Worm (Caenorhabditis elegans) whole organism, L2 larva: ENCODE data around the gene K09B3.1.

Experiments used
- F13H6.1 ChIP-seq: sonication (generic microtip); optimal IDR thresholded peaks from 2 replicates; lab custom pipeline; 2016; ENCODE audit warnings: missing genetic modification characterization, missing compliant biosample characterization
- R02D3.7 ChIP-seq: fragments of 150-350 bp; optimal IDR thresholded peaks from 2 replicates; lab custom pipeline; 2014; ENCODE audit warnings: missing biosample characterization, missing genetic modification characterization
- Y55F3AM.14 ChIP-seq: fragments of 200-800 bp; sonication (Bioruptor generic); optimal IDR thresholded peaks from 2 replicates; lab custom pipeline; 2018; ENCODE audit warnings: mild to moderate bottlenecking, missing genetic modification characterization, missing compliant biosample characterization
- ZK546.5 ChIP-seq: sonication (generic microtip); optimal IDR thresholded peaks from 2 replicates; lab custom pipeline; 2017; ENCODE audit warnings: missing biosample characterization, missing genetic modification characterization
- alr-1 ChIP-seq: fragments of 150-350 bp; optimal IDR thresholded peaks from 2 replicates; lab custom pipeline; 2014; ENCODE audit warnings: missing biosample characterization, missing genetic modification characterization
- aly-2 ChIP-seq: fragments of 150-350 bp; optimal IDR thresholded peaks from 2 replicates; lab custom pipeline; 2014; ENCODE audit warnings: missing biosample characterization, missing genetic modification characterization
- ceh-16 ChIP-seq: fragments of 150-350 bp; optimal IDR thresholded peaks from 2 replicates; lab custom pipeline; 2014; ENCODE audit warnings: missing biosample characterization, missing genetic modification characterization
- crh-2 ChIP-seq: sonication (generic microtip); optimal IDR thresholded peaks from 2 replicates; lab custom pipeline; 2017; ENCODE audit warnings: missing biosample characterization, missing genetic modification characterization
- dmd-4 ChIP-seq: sonication (generic microtip); optimal IDR thresholded peaks from 2 replicates; lab custom pipeline; 2017; ENCODE audit warnings: missing biosample characterization, missing genetic modification characterization
- egl-27 ChIP-seq: sonication (generic microtip); optimal IDR thresholded peaks from 3 replicates; lab custom pipeline; 2017; ENCODE audit warnings: missing biosample characterization, missing genetic modification reagents, missing genetic modification characterization
- gmeb-1 ChIP-seq: fragments of 150-350 bp; optimal IDR thresholded peaks from 2 replicates; lab custom pipeline; 2014; ENCODE audit warnings: missing biosample characterization, missing genetic modification characterization
- lin-11 ChIP-seq: fragments of 150-350 bp; sonication (generic microtip); optimal IDR thresholded peaks from 2 replicates; lab custom pipeline; 2014; ENCODE audit warnings: missing biosample characterization, missing genetic modification characterization, inconsistent platforms, mixed read lengths
- lin-13 ChIP-seq: fragments of 150-350 bp; optimal IDR thresholded peaks from 2 replicates; lab custom pipeline; 2014; ENCODE audit warnings: missing biosample characterization, missing genetic modification reagents, missing genetic modification characterization
- lin-39 ChIP-seq: fragments of 150-350 bp; optimal IDR thresholded peaks from 2 replicates; lab custom pipeline; 2014; ENCODE audit warnings: missing biosample characterization, missing genetic modification reagents, missing genetic modification characterization
- lsy-2 ChIP-seq, 2 experiments: fragments of 150-350 bp in 1 of 2; sonication (generic microtip) in 1 of 2; optimal IDR thresholded peaks; 2 replicates each; lab custom pipeline; 2014 to 2017; ENCODE audit warnings: missing biosample characterization in 2 of 2, missing genetic modification characterization in 2 of 2
- mbf-1 ChIP-seq: sonication (generic microtip); optimal IDR thresholded peaks from 2 replicates; lab custom pipeline; 2017; ENCODE audit warnings: missing biosample characterization, missing genetic modification characterization
- mdl-1 ChIP-seq, 2 experiments: fragments of 150-350 bp in 1 of 2; sonication (generic microtip) in 1 of 2; optimal IDR thresholded peaks; 2 replicates each; lab custom pipeline; 2017; ENCODE audit warnings: missing biosample characterization in 2 of 2, missing genetic modification characterization in 2 of 2
- nhr-10 ChIP-seq: sonication (generic microtip); optimal IDR thresholded peaks from 2 replicates; lab custom pipeline; 2017; ENCODE audit warnings: missing biosample characterization, missing genetic modification characterization
- nhr-129 ChIP-seq: fragments of 150-350 bp; optimal IDR thresholded peaks from 2 replicates; lab custom pipeline; 2014; ENCODE audit warnings: missing biosample characterization, missing genetic modification characterization
- nhr-21 ChIP-seq: fragments of 150-350 bp; optimal IDR thresholded peaks from 2 replicates; lab custom pipeline; 2014; ENCODE audit warnings: missing biosample characterization, missing genetic modification characterization
- nhr-237 ChIP-seq: fragments of 150-350 bp; optimal IDR thresholded peaks from 2 replicates; lab custom pipeline; 2014; ENCODE audit warnings: missing biosample characterization, missing genetic modification characterization
- nhr-25 ChIP-seq: fragments of 150-350 bp; sonication (generic microtip); optimal IDR thresholded peaks from 3 replicates; lab custom pipeline; 2014; ENCODE audit warnings: missing biosample characterization, missing genetic modification characterization
- nhr-6 ChIP-seq: fragments of 150-350 bp; optimal IDR thresholded peaks from 2 replicates; lab custom pipeline; 2014; ENCODE audit warnings: missing biosample characterization, missing genetic modification characterization
- peb-1 ChIP-seq: fragments of 150-350 bp; optimal IDR thresholded peaks from 2 replicates; lab custom pipeline; 2014; ENCODE audit warnings: missing biosample characterization, missing genetic modification characterization
- sem-4 ChIP-seq: fragments of 150-350 bp; optimal IDR thresholded peaks from 2 replicates; lab custom pipeline; 2014; ENCODE audit warnings: missing biosample characterization, missing genetic modification reagents, missing genetic modification characterization
- sma-3 ChIP-seq: sonication (generic microtip); optimal IDR thresholded peaks from 2 replicates; lab custom pipeline; 2016; ENCODE audit warnings: missing genetic modification reagents, missing genetic modification characterization, missing compliant biosample characterization
- sma-9 ChIP-seq, 2 experiments: fragments of 150-350 bp in 1 of 2; sonication (generic microtip) in 1 of 2; optimal IDR thresholded peaks; 2 replicates each; lab custom pipeline; 2014 to 2016; ENCODE audit warnings: missing genetic modification characterization in 2 of 2, mild to moderate bottlenecking in 1 of 2, missing biosample characterization in 1 of 2, missing compliant biosample characterization in 1 of 2, missing genetic modification reagents in 1 of 2, moderate library complexity in 1 of 2
- snpc-4 ChIP-seq: fragments of 150-350 bp; optimal IDR thresholded peaks from 2 replicates; lab custom pipeline; 2014; ENCODE audit warnings: missing biosample characterization, missing genetic modification characterization
- unc-39 ChIP-seq: fragments of 150-350 bp; optimal IDR thresholded peaks from 2 replicates; lab custom pipeline; 2014; ENCODE audit warnings: missing biosample characterization, missing genetic modification characterization
- unc-55 ChIP-seq: fragments of 150-350 bp; sonication (generic microtip); optimal IDR thresholded peaks from 3 replicates; lab custom pipeline; 2014; ENCODE audit warnings: missing biosample characterization, missing genetic modification reagents, missing genetic modification characterization
- unc-62 ChIP-seq: fragments of 150-350 bp; optimal IDR thresholded peaks from 2 replicates; lab custom pipeline; 2014; ENCODE audit warnings: missing biosample characterization, missing genetic modification reagents, missing genetic modification characterization
- zag-1 ChIP-seq: fragments of 150-350 bp; optimal IDR thresholded peaks from 2 replicates; lab custom pipeline; 2014; ENCODE audit warnings: missing biosample characterization, missing genetic modification characterization
- ztf-1 ChIP-seq: fragments of 200-800 bp; sonication (Bioruptor generic); conservative IDR thresholded peaks from 2 replicates; pipeline ENCODE4 v1.3.6; 2022; ENCODE audit warnings: missing genetic modification characterization, missing compliant biosample characterization
- ztf-11 ChIP-seq: sonication (generic microtip); optimal IDR thresholded peaks from 2 replicates; lab custom pipeline; 2017; ENCODE audit warnings: missing biosample characterization, missing genetic modification characterization

The K09B3.1 gene

DNA sequence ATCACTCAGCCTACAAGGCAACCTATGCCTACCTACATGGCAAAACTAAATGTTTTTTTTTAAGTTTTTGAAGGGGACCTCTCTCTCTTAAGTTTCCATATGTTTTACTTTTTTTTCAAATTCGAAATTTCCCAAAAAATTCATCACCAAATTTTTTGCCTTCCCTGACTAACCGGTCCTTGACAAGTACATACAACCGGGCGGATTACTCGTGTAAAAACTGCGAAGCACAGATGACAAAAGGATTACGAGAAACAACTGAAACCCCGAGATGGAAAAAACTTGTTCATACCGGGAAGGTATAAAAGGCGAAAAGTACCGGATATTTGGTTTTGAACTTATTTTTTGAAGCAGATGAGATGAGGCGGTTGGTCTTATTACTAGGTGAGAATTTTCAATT lies at the start of gene K09B3.1:
Gene K09B3.1 (plus strand): TSS at position 301 of the 400 bp plus-strand sequence.
- TF ChIP-seq sma-9 (GFP tag; optimal IDR thresholded peaks at IDR 0.05; lab: Kevin White, UChicago) = no peak
- TF ChIP-seq sma-9 (tag; optimal IDR thresholded peaks at IDR 0.05; lab: Kevin White, UChicago) = no peak
- TF ChIP-seq alr-1 (tag; lab: Kevin White, UChicago) = no peak
- no peak for TF ChIP-seq zag-1 (tag; lab: Kevin White, UChicago)
- no peak for TF ChIP-seq sem-4
- no peak for TF ChIP-seq sma-3 (GFP tag; lab: Kevin White, UChicago)
- TF ChIP-seq lin-39 (tag; lab: Kevin White, UChicago) = no peak
- TF ChIP-seq peb-1 (tag; lab: Kevin White, UChicago) = no peak
- TF ChIP-seq lin-13 (GFP tag; lab: Kevin White, UChicago) = no peak

DNA sequence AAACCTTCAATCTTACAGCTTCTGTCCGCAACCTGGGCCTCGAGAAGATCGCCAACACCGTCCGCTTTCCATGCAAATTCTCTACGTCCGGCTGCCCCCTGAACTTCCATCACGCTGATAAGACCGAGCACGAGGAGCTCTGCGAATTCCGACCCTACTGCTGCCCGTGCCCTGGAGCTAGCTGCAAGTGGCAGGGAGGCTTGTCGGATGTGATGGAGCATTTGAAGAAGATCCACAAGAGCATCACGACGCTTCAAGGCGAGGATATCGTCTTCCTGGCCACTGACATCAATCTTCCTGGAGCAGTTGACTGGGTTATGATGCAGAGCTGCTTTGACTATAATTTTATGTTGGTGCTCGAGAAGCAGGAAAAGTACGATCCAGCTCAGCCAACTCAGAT lies 48.7 kb upstream of the K09B3.1 start:
- TF ChIP-seq nhr-6 (tag; lab: Kevin White, UChicago) (no peak), unc-62 (GFP tag; lab: Kevin White, UChicago) (no peak), Y55F3AM.14 (GFP tag; lab: Kevin White, UChicago) (no peak), ceh-16 (no peak), R02D3.7 (tag; lab: Kevin White, UChicago) (no peak), crh-2 (tag; lab: Kevin White, UChicago) (no peak)

- no peak for TF ChIP-seq unc-39
- TF ChIP-seq snpc-4 (tag; lab: Kevin White, UChicago) = no peak
- TF ChIP-seq egl-27 (tag; lab: Kevin White, UChicago) = no peak
- no peak for TF ChIP-seq crh-2 (tag; lab: Kevin White, UChicago)
- TF ChIP-seq zag-1 (tag; lab: Kevin White, UChicago) = no peak
- no peak for TF ChIP-seq nhr-25 (tag; lab: Kevin White, UChicago)
- TF ChIP-seq dmd-4 (tag; lab: Kevin White, UChicago) = no peak
- no peak for TF ChIP-seq nhr-21 (tag; lab: Kevin White, UChicago)
- no peak for TF ChIP-seq ZK546.5 (tag; lab: Kevin White, UChicago)
- no peak for TF ChIP-seq lin-39 (tag; lab: Kevin White, UChicago)
- no peak for TF ChIP-seq lin-11 (tag; lab: Kevin White, UChicago)
- no peak for TF ChIP-seq ceh-16
Observed at ce11 chrIV:3751001-3751400, 43.5 kb upstream of the K09B3.1 start, which contains the start of gene ugt-45. Gene ugt-45 (minus strand): TSS chrIV:3751101.

DNA sequence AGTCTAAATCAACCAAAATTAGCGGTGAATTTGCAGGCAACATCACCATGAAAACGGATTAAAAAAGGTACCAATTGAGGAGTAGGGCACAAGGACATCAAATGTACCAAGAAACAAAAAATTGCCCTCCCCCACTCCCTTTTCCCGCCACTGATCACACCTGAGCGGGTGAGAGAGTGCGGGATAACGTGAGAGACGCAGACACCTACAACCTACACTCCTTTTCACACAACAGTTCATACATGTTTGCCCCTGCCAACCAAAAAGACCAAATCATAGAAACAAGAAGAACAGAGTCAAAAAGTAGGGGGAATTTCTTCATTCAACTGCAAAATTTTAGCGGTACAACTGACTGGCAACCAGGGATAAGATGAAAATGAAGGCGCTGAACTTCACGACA lies 42.3 kb upstream of the K09B3.1 start:
- TF ChIP-seq nhr-129 (tag; lab: Kevin White, UChicago) = peak; percentile 17
- no peak for TF ChIP-seq unc-55

DNA sequence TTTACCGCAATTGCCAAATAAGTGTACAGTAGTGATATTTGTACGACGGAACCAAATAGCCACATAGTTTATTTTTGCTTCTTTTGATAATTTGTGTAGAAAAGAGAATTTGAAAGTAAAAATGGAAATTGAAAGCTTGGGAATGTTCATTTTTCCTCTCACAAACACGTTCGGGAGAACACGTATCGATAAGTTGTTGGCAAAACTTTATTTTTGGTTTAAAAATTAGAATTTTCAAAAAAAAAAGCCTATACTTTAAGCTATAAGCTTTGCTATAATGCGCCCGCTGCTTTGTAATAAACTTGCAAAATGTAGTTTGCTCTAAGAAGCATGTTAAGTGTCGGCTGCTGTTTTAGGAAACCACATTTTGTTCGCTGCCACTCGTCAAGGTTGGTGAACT lies 39.2 kb upstream of the K09B3.1 start, which contains the start of gene Y37E11AR.7:
Gene Y37E11AR.7 (minus strand): TSS at position 101 of the 400 bp plus-strand sequence.
- TF ChIP-seq mbf-1 (no peak), nhr-21 (tag; lab: Kevin White, UChicago) (no peak), peb-1 (tag; lab: Kevin White, UChicago) (no peak), ztf-1 (GFP tag; lab: Robert Waterston, UW) (no peak), mdl-1 (tag; optimal IDR thresholded peaks at IDR 0.05; lab: Kevin White, UChicago) (no peak), ztf-11 (no peak), sma-3 (GFP tag; lab: Kevin White, UChicago) (no peak), nhr-10 (no peak), R02D3.7 (tag; lab: Kevin White, UChicago) (no peak), lin-11 (tag; lab: Kevin White, UChicago) (no peak), gmeb-1 (tag; lab: Kevin White, UChicago) (no peak), nhr-129 (tag; lab: Kevin White, UChicago) (no peak), aly-2 (tag; lab: Kevin White, UChicago) (no peak), alr-1 (tag; lab: Kevin White, UChicago) (no peak), nhr-237 (tag; lab: Kevin White, UChicago) (no peak), nhr-6 (tag; lab: Kevin White, UChicago) (no peak), sem-4 (no peak), lsy-2 (tag; optimal IDR thresholded peaks at IDR 0.05; lab: Kevin White, UChicago) (no peak), F13H6.1 (no peak)
- TF ChIP-seq, all 48 proteins: peak for 0
